Fruit fly (Drosophila melanogaster) whole organism: Measurements from ENCODE around the gene Ns4.

Experiments used
- CG8478 ChIP-seq: fragments of >200 bp; optimal IDR thresholded peaks from 2 replicates; lab custom pipeline; 2018; ENCODE audit warnings: inconsistent platforms
- Dll ChIP-seq: fragments of >200 bp; optimal IDR thresholded peaks from 2 replicates; lab custom pipeline; 2017
- EcR ChIP-seq, 2 experiments: fragments of >200 bp; optimal IDR thresholded peaks; 2 replicates each; lab custom pipeline; 2017; ENCODE audit warnings: missing biosample characterization in 2 of 2, missing genetic modification characterization in 2 of 2, missing genetic modification reagents in 2 of 2
- pan ChIP-seq: fragments of >200 bp; optimal IDR thresholded peaks from 2 replicates; lab custom pipeline; 2017
- psq ChIP-seq: fragments of >200 bp; optimal IDR thresholded peaks from 2 replicates; lab custom pipeline; 2017
- usp ChIP-seq: fragments of >200 bp; optimal IDR thresholded peaks from 2 replicates; lab custom pipeline; 2017; ENCODE audit warnings: missing biosample characterization, missing genetic modification characterization, mixed read lengths

DNA sequence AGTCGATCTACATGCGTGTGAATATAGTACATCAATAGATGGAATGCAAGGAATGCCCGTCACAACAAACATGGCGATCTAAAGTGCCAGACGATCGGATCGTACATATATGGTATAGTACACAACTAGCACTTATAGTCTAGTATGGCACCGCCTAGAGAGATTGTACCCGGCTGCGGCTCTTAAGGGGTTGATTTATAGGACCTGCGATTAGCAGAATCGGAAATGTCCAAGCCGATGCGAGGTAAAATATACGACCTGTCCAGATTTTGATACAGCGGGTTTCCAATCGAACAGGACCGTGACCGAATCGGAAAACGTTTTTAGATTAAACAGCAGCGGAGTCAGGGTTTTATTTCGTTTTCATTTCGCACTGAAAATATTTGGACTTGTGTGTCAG lies 31.6 kb downstream of the Ns4 start:
- TF ChIP-seq CG8478 (lab: Kevin White, UChicago): no peak
- no peak for TF ChIP-seq Dll (lab: Kevin White, UChicago)
- TF ChIP-seq psq (lab: Kevin White, UChicago): no peak
- TF ChIP-seq EcR (GFP tag; optimal IDR thresholded peaks at IDR 0.05; lab: Kevin White, UChicago): no peak
- TF ChIP-seq usp (GFP tag; lab: Kevin White, UChicago): no peak
- TF ChIP-seq pan: no peak
